Worm (Caenorhabditis elegans) whole organism, L1 larva: ENCODE data around the gene F08F3.8.

Experiments
- C34B4.2 ChIP-seq: sonication (generic microtip); optimal IDR thresholded peaks from 2 replicates; lab custom pipeline; 2017; ENCODE audit warnings: mild to moderate bottlenecking, missing genetic modification characterization, missing compliant biosample characterization
- Y116A8C.19 ChIP-seq: sonication (generic microtip); optimal IDR thresholded peaks from 2 replicates; lab custom pipeline; 2016; ENCODE audit warnings: missing compliant biosample characterization, missing genetic modification characterization, borderline replicate concordance
- alr-1 ChIP-seq: fragments of 200-800 bp; sonication (Bioruptor generic); optimal IDR thresholded peaks from 2 replicates; lab custom pipeline; 2018; ENCODE audit warnings: borderline replicate concordance, mild to moderate bottlenecking, missing genetic modification characterization, missing compliant biosample characterization
- aly-2 ChIP-seq: fragments of 150-350 bp; optimal IDR thresholded peaks from 2 replicates; lab custom pipeline; 2014; ENCODE audit warnings: missing biosample characterization, missing genetic modification characterization
- ama-1 ChIP-seq: fragments of 150-350 bp; optimal IDR thresholded peaks from 2 replicates; lab custom pipeline; 2014
- ceh-63 ChIP-seq: fragments of 200-800 bp; sonication (Bioruptor generic); optimal IDR thresholded peaks from 2 replicates; lab custom pipeline; 2018; ENCODE audit warnings: mild to moderate bottlenecking, missing genetic modification characterization, missing compliant biosample characterization
- ceh-8 ChIP-seq: fragments of 200-800 bp; sonication (Bioruptor generic); optimal IDR thresholded peaks from 2 replicates; lab custom pipeline; 2018; ENCODE audit warnings: mild to moderate bottlenecking, missing genetic modification characterization, moderate library complexity, missing compliant biosample characterization
- ceh-90 ChIP-seq: sonication (generic microtip); optimal IDR thresholded peaks from 2 replicates; lab custom pipeline; 2016; ENCODE audit warnings: missing genetic modification characterization, missing compliant biosample characterization
- ces-1 ChIP-seq: fragments of 150-350 bp; optimal IDR thresholded peaks from 2 replicates; lab custom pipeline; 2014; ENCODE audit warnings: missing biosample characterization, missing genetic modification reagents, missing genetic modification characterization
- efl-1 ChIP-seq, 4 experiments: fragments of 150-350 bp; optimal IDR thresholded peaks in 3 of 4; peaks in 1 of 4; 1 replicate in 1 of 4; 2 replicates in 3 of 4; lab custom pipeline; 2014; ENCODE audit warnings: missing biosample characterization in 2 of 4, missing genetic modification characterization in 2 of 4, missing genetic modification reagents in 2 of 4
- efl-3 ChIP-seq: fragments of 200-800 bp; sonication (Bioruptor generic); optimal IDR thresholded peaks from 2 replicates; lab custom pipeline; 2018; ENCODE audit warnings: mild to moderate bottlenecking, missing genetic modification characterization, missing compliant biosample characterization
- elt-2 ChIP-seq: sonication (generic microtip); optimal IDR thresholded peaks from 2 replicates; lab custom pipeline; 2016; ENCODE audit warnings: missing genetic modification characterization, mild to moderate bottlenecking, inconsistent platforms, missing compliant biosample characterization, missing genetic modification reagents
- ets-5 ChIP-seq: fragments of 200-800 bp; sonication (Bioruptor generic); IDR thresholded peaks from 2 replicates; pipeline ENCODE4 v1.3.6; 2022; ENCODE audit warnings: missing genetic modification characterization, missing compliant biosample characterization
- fkh-4 ChIP-seq: sonication (generic microtip); optimal IDR thresholded peaks from 2 replicates; lab custom pipeline; 2016; ENCODE audit warnings: missing compliant biosample characterization, missing genetic modification characterization, borderline replicate concordance
- fkh-8 ChIP-seq: sonication (generic microtip); optimal IDR thresholded peaks from 2 replicates; lab custom pipeline; 2016; ENCODE audit warnings: mild to moderate bottlenecking, missing genetic modification characterization, missing compliant biosample characterization
- fos-1 ChIP-seq: fragments of 150-350 bp; optimal IDR thresholded peaks from 2 replicates; lab custom pipeline; 2014; ENCODE audit warnings: missing biosample characterization, missing genetic modification characterization
- grh-1 ChIP-seq: fragments of 200-800 bp; sonication (Bioruptor generic); IDR thresholded peaks from 2 replicates; pipeline ENCODE4 v1.3.6; 2022; ENCODE audit warnings: missing genetic modification reagents, missing genetic modification characterization, missing compliant biosample characterization
- hlh-4 ChIP-seq: sonication (generic microtip); optimal IDR thresholded peaks from 2 replicates; lab custom pipeline; 2016; ENCODE audit warnings: mild to moderate bottlenecking, missing genetic modification characterization, missing compliant biosample characterization
- isw-1 ChIP-seq: fragments of 200-800 bp; sonication (Bioruptor generic); IDR thresholded peaks from 2 replicates; pipeline ENCODE4 v1.3.6; 2022; ENCODE audit warnings: missing genetic modification characterization, missing compliant biosample characterization
- jun-1 ChIP-seq: fragments of 150-350 bp; optimal IDR thresholded peaks from 2 replicates; lab custom pipeline; 2014; ENCODE audit warnings: missing biosample characterization, missing genetic modification reagents, missing genetic modification characterization
- lin-14 ChIP-seq: fragments of 200-800 bp; sonication (Bioruptor generic); optimal IDR thresholded peaks from 2 replicates; lab custom pipeline; 2018; ENCODE audit warnings: mild to moderate bottlenecking, missing genetic modification characterization, moderate library complexity, missing compliant biosample characterization
- lin-15B ChIP-seq: fragments of 150-350 bp; sonication (generic microtip); optimal IDR thresholded peaks from 3 replicates; lab custom pipeline; 2014; ENCODE audit warnings: missing biosample characterization, missing genetic modification characterization
- lin-35 ChIP-seq, 2 experiments: fragments of 150-350 bp; optimal IDR thresholded peaks; 2 replicates each; lab custom pipeline; 2014; ENCODE audit warnings: missing biosample characterization in 2 of 2, missing genetic modification characterization in 2 of 2, missing genetic modification reagents in 2 of 2
- lin-39 ChIP-seq: fragments of 150-350 bp; optimal IDR thresholded peaks from 2 replicates; lab custom pipeline; 2014; ENCODE audit warnings: missing biosample characterization, missing genetic modification reagents, missing genetic modification characterization
- lir-3 ChIP-seq: sonication (generic microtip); optimal IDR thresholded peaks from 2 replicates; lab custom pipeline; 2016; ENCODE audit warnings: mild to moderate bottlenecking, missing genetic modification characterization, moderate library complexity, missing compliant biosample characterization; ENCODE audit not compliant: poor library complexity
- mab-9 ChIP-seq: fragments of 200-800 bp; sonication (Bioruptor generic); IDR thresholded peaks from 2 replicates; pipeline ENCODE4 v1.3.6; 2022; ENCODE audit warnings: missing genetic modification reagents, missing genetic modification characterization, missing compliant biosample characterization
- mdl-1 ChIP-seq, 2 experiments: fragments of 150-350 bp; optimal IDR thresholded peaks; 2 replicates each; lab custom pipeline; 2014 to 2017; ENCODE audit warnings: missing biosample characterization in 2 of 2, missing genetic modification characterization in 2 of 2, inconsistent platforms in 1 of 2
- mef-2 ChIP-seq: fragments of 150-350 bp; optimal IDR thresholded peaks from 2 replicates; lab custom pipeline; 2014; ENCODE audit warnings: missing biosample characterization, missing genetic modification characterization
- nhr-19 ChIP-seq: fragments of 200-800 bp; sonication (Bioruptor generic); conservative IDR thresholded peaks from 2 replicates; pipeline ENCODE4 v1.3.6; 2022; ENCODE audit warnings: missing genetic modification characterization, missing compliant biosample characterization
- nhr-237 ChIP-seq: fragments of 150-350 bp; optimal IDR thresholded peaks from 2 replicates; lab custom pipeline; 2014; ENCODE audit warnings: missing biosample characterization, missing genetic modification characterization
- nhr-28 ChIP-seq: fragments of 150-350 bp; optimal IDR thresholded peaks from 2 replicates; lab custom pipeline; 2014; ENCODE audit warnings: missing biosample characterization, missing genetic modification characterization
- nhr-47 ChIP-seq: sonication (generic microtip); optimal IDR thresholded peaks from 2 replicates; lab custom pipeline; 2016; ENCODE audit warnings: mild to moderate bottlenecking, missing genetic modification characterization, moderate library complexity, missing compliant biosample characterization
- nhr-76 ChIP-seq: sonication (generic microtip); optimal IDR thresholded peaks from 2 replicates; lab custom pipeline; 2017; ENCODE audit warnings: missing biosample characterization, missing genetic modification characterization
- nhr-77 ChIP-seq: fragments of 150-350 bp; optimal IDR thresholded peaks from 2 replicates; lab custom pipeline; 2014; ENCODE audit warnings: missing biosample characterization, missing genetic modification characterization
- nhr-84 ChIP-seq: sonication (generic microtip); optimal IDR thresholded peaks from 2 replicates; lab custom pipeline; 2017; ENCODE audit warnings: missing biosample characterization, missing genetic modification characterization
- nhr-90 ChIP-seq: sonication (generic microtip); optimal IDR thresholded peaks from 2 replicates; lab custom pipeline; 2016; ENCODE audit warnings: mild to moderate bottlenecking, missing genetic modification characterization, missing compliant biosample characterization; ENCODE audit not compliant: poor library complexity
- pag-3 ChIP-seq: sonication (generic microtip); optimal IDR thresholded peaks from 2 replicates; lab custom pipeline; 2017; ENCODE audit warnings: missing genetic modification characterization, mild to moderate bottlenecking, missing compliant biosample characterization, antibody characterized with exemption, borderline replicate concordance; ENCODE audit not compliant: insufficient read depth
- pqm-1 ChIP-seq: sonication (generic microtip); optimal IDR thresholded peaks from 3 replicates; lab custom pipeline; 2017; ENCODE audit warnings: missing biosample characterization, missing genetic modification characterization
- rnt-1 ChIP-seq: sonication (generic microtip); optimal IDR thresholded peaks from 2 replicates; lab custom pipeline; 2016; ENCODE audit warnings: mild to moderate bottlenecking, missing genetic modification characterization, moderate library complexity, missing compliant biosample characterization
- snpc-4 ChIP-seq: fragments of 150-350 bp; optimal IDR thresholded peaks from 2 replicates; lab custom pipeline; 2014; ENCODE audit warnings: missing biosample characterization, missing genetic modification characterization
- sox-4 ChIP-seq: sonication (generic microtip); optimal IDR thresholded peaks from 2 replicates; lab custom pipeline; 2016; ENCODE audit warnings: missing genetic modification characterization, missing compliant biosample characterization
- sptf-1 ChIP-seq: fragments of 150-350 bp; optimal IDR thresholded peaks from 2 replicates; lab custom pipeline; 2014; ENCODE audit warnings: missing biosample characterization, missing genetic modification characterization
- sup-37 ChIP-seq: fragments of 200-800 bp; sonication (Bioruptor generic); optimal IDR thresholded peaks from 2 replicates; lab custom pipeline; 2018; ENCODE audit warnings: mild to moderate bottlenecking, missing genetic modification characterization, missing compliant biosample characterization
- swsn-7 ChIP-seq: sonication (generic microtip); optimal IDR thresholded peaks from 2 replicates; lab custom pipeline; 2016; ENCODE audit warnings: missing genetic modification characterization, missing compliant biosample characterization
- tlp-1 ChIP-seq: fragments of 150-350 bp; optimal IDR thresholded peaks from 2 replicates; lab custom pipeline; 2014; ENCODE audit warnings: missing biosample characterization, missing genetic modification characterization
- unc-130 ChIP-seq: fragments of 150-350 bp; optimal IDR thresholded peaks from 2 replicates; lab custom pipeline; 2017; ENCODE audit warnings: missing biosample characterization, missing genetic modification characterization, inconsistent platforms
- unc-30 ChIP-seq: sonication (generic microtip); optimal IDR thresholded peaks from 2 replicates; lab custom pipeline; 2017; ENCODE audit warnings: missing biosample characterization, missing genetic modification characterization
- unc-62 ChIP-seq: fragments of 150-350 bp; optimal IDR thresholded peaks from 2 replicates; lab custom pipeline; 2014; ENCODE audit warnings: missing biosample characterization, missing genetic modification reagents, missing genetic modification characterization
- unc-86 ChIP-seq: sonication (generic microtip); optimal IDR thresholded peaks from 2 replicates; lab custom pipeline; 2016; ENCODE audit warnings: missing genetic modification characterization, missing compliant biosample characterization
- unc-98 ChIP-seq: fragments of 200-800 bp; sonication (Bioruptor generic); IDR thresholded peaks from 2 replicates; pipeline ENCODE4 v1.3.6; 2022; ENCODE audit warnings: missing genetic modification characterization, missing compliant biosample characterization
- xbp-1 ChIP-seq: sonication (generic microtip); optimal IDR thresholded peaks from 2 replicates; lab custom pipeline; 2016; ENCODE audit warnings: missing genetic modification characterization, missing compliant biosample characterization
- zip-4 ChIP-seq: fragments of 200-800 bp; sonication (Bioruptor generic); optimal IDR thresholded peaks from 2 replicates; lab custom pipeline; 2018; ENCODE audit warnings: mild to moderate bottlenecking, missing genetic modification characterization, moderate library complexity, missing compliant biosample characterization
- ztf-11 ChIP-seq, 2 experiments: sonication (generic microtip); optimal IDR thresholded peaks; 2 replicates each; lab custom pipeline; 2016 to 2017; ENCODE audit warnings: missing genetic modification characterization in 2 of 2, missing biosample characterization in 1 of 2, missing compliant biosample characterization in 1 of 2

F08F3.8 gene

ce11 chrV:5425008-5425407 is 7.4 kb downstream of the F08F3.8 start (continued):
- TF ChIP-seq isw-1 (no peak), ets-5 (no peak), mab-9 (GFP tag; lab: Robert Waterston, UW) (no peak), ztf-11 (tag; optimal IDR thresholded peaks at IDR 0.05; lab: Kevin White, UChicago) (no peak), snpc-4 (tag; lab: Kevin White, UChicago) (no peak), lin-39 (no peak), nhr-84 (tag; lab: Kevin White, UChicago) (no peak), nhr-19 (GFP tag; lab: Robert Waterston, UW) (peak; percentile 43), pqm-1 (tag; lab: Kevin White, UChicago) (no peak), nhr-90 (peak; percentile 78), ama-1 (lab: Kevin White, UChicago) (no peak), jun-1 (tag; lab: Kevin White, UChicago) (no peak), fos-1 (tag; lab: Kevin White, UChicago) (no peak), swsn-7 (peak; percentile 4), mef-2 (no peak), nhr-28 (no peak), unc-30 (tag; lab: Kevin White, UChicago) (no peak), elt-2 (tag; lab: Kevin White, UChicago) (peak; percentile 89), ces-1 (GFP tag; lab: Kevin White, UChicago) (no peak), ceh-8 (GFP tag; lab: Kevin White, UChicago) (no peak), unc-86 (no peak), C34B4.2 (tag; lab: Kevin White, UChicago) (no peak), pag-3 (tag; lab: Kevin White, UChicago) (no peak), nhr-237 (tag; lab: Kevin White, UChicago) (no peak), ceh-63 (GFP tag; lab: Kevin White, UChicago) (no peak), Y116A8C.19 (tag; lab: Kevin White, UChicago) (no peak), lin-35 (GFP tag; optimal IDR thresholded peaks at IDR 0.05; lab: Kevin White, UChicago) (peak in 1 of 2 experiments; percentile 44), sox-4 (tag; lab: Kevin White, UChicago) (no peak), fkh-4 (tag; lab: Kevin White, UChicago) (no peak), sup-37 (no peak), sptf-1 (no peak), unc-130 (tag; lab: Kevin White, UChicago) (no peak), lin-14 (GFP tag; lab: Kevin White, UChicago) (peak; percentile 87), efl-3 (GFP tag; lab: Kevin White, UChicago) (peak; percentile 93), lin-15B (tag; lab: Kevin White, UChicago) (no peak), xbp-1 (tag; lab: Kevin White, UChicago) (no peak), rnt-1 (tag; lab: Kevin White, UChicago) (peak; percentile 39), unc-98 (GFP tag; lab: Robert Waterston, UW) (no peak), mdl-1 (tag; optimal IDR thresholded peaks at IDR 0.05; lab: Kevin White, UChicago) (peak in 1 of 2 experiments; percentile 78), hlh-4 (tag; lab: Kevin White, UChicago) (no peak), zip-4 (no peak), grh-1 (GFP tag; lab: Robert Waterston, UW) (peak; percentile 52), lir-3 (tag; lab: Kevin White, UChicago) (no peak), nhr-76 (no peak), fkh-8 (tag; lab: Kevin White, UChicago) (no peak), efl-1 (optimal IDR thresholded peaks at IDR 0.05; lab: Kevin White, UChicago) (peak in 1 of 2 experiments; percentile 5), efl-1 (GFP tag; optimal IDR thresholded peaks at IDR 0.05 in 1 of 2; lab: Kevin White, UChicago) (peak in 1 of 2 experiments; percentile 73), alr-1 (no peak), unc-62 (GFP tag; lab: Kevin White, UChicago) (no peak), ceh-90 (no peak), tlp-1 (peak; percentile 24), nhr-77 (no peak), aly-2 (tag; lab: Kevin White, UChicago) (no peak), nhr-47 (tag; lab: Kevin White, UChicago) (peak; percentile 54)
